Worm (Caenorhabditis elegans) whole organism, L1 larva: ENCODE measurements around the gene F26G1.3.

Experiments used
- C04F5.9 ChIP-seq: sonication (generic microtip); optimal IDR thresholded peaks from 2 replicates; lab custom pipeline; 2016; ENCODE audit warnings: missing genetic modification characterization, missing compliant biosample characterization
- C16A3.4 ChIP-seq: fragments of 150-350 bp; optimal IDR thresholded peaks from 2 replicates; lab custom pipeline; 2014; ENCODE audit warnings: missing biosample characterization, missing genetic modification characterization
- C34B4.2 ChIP-seq: sonication (generic microtip); optimal IDR thresholded peaks from 2 replicates; lab custom pipeline; 2017; ENCODE audit warnings: mild to moderate bottlenecking, missing genetic modification characterization, missing compliant biosample characterization
- F16B12.6 ChIP-seq: fragments of 150-350 bp; optimal IDR thresholded peaks from 2 replicates; lab custom pipeline; 2014; ENCODE audit warnings: missing biosample characterization, missing genetic modification characterization
- aha-1 ChIP-seq: fragments of 150-350 bp; optimal IDR thresholded peaks from 2 replicates; lab custom pipeline; 2014; ENCODE audit warnings: missing biosample characterization, missing genetic modification characterization
- alr-1 ChIP-seq: fragments of 200-800 bp; sonication (Bioruptor generic); optimal IDR thresholded peaks from 2 replicates; lab custom pipeline; 2018; ENCODE audit warnings: borderline replicate concordance, mild to moderate bottlenecking, missing genetic modification characterization, missing compliant biosample characterization
- aly-2 ChIP-seq: fragments of 150-350 bp; optimal IDR thresholded peaks from 2 replicates; lab custom pipeline; 2014; ENCODE audit warnings: missing biosample characterization, missing genetic modification characterization
- ama-1 ChIP-seq: fragments of 150-350 bp; optimal IDR thresholded peaks from 2 replicates; lab custom pipeline; 2014
- blmp-1 ChIP-seq: fragments of 150-350 bp; optimal IDR thresholded peaks from 2 replicates; lab custom pipeline; 2014; ENCODE audit warnings: missing biosample characterization, missing genetic modification characterization
- ceh-63 ChIP-seq: fragments of 200-800 bp; sonication (Bioruptor generic); optimal IDR thresholded peaks from 2 replicates; lab custom pipeline; 2018; ENCODE audit warnings: mild to moderate bottlenecking, missing genetic modification characterization, missing compliant biosample characterization
- ceh-88 ChIP-seq: fragments of 200-800 bp; sonication (Bioruptor generic); IDR thresholded peaks from 2 replicates; pipeline ENCODE4 v1.3.6; 2022; ENCODE audit warnings: missing genetic modification characterization, missing compliant biosample characterization
- dsc-1 ChIP-seq: sonication (generic microtip); optimal IDR thresholded peaks from 2 replicates; lab custom pipeline; 2016; ENCODE audit warnings: mild to moderate bottlenecking, missing genetic modification characterization, missing compliant biosample characterization
- efl-3 ChIP-seq: fragments of 200-800 bp; sonication (Bioruptor generic); optimal IDR thresholded peaks from 2 replicates; lab custom pipeline; 2018; ENCODE audit warnings: mild to moderate bottlenecking, missing genetic modification characterization, missing compliant biosample characterization
- egl-13 ChIP-seq: sonication (generic microtip); optimal IDR thresholded peaks from 2 replicates; lab custom pipeline; 2016; ENCODE audit warnings: missing genotype, missing genetic modification reagents, missing genetic modification characterization, missing compliant biosample characterization
- elt-2 ChIP-seq: sonication (generic microtip); optimal IDR thresholded peaks from 2 replicates; lab custom pipeline; 2016; ENCODE audit warnings: missing genetic modification characterization, mild to moderate bottlenecking, inconsistent platforms, missing compliant biosample characterization, missing genetic modification reagents
- elt-3 ChIP-seq, 6 experiments: fragments of 150-350 bp in 1 of 6; sonication (generic microtip); optimal IDR thresholded peaks; 2 replicates each; lab custom pipeline; 2017 to 2018; ENCODE audit warnings: missing biosample characterization in 6 of 6, missing genetic modification characterization in 6 of 6, inconsistent platforms in 1 of 6
- fkh-10 ChIP-seq: sonication (generic microtip); optimal IDR thresholded peaks from 2 replicates; lab custom pipeline; 2017; ENCODE audit warnings: missing biosample characterization, missing genetic modification reagents, missing genetic modification characterization
- fos-1 ChIP-seq: fragments of 150-350 bp; optimal IDR thresholded peaks from 2 replicates; lab custom pipeline; 2014; ENCODE audit warnings: missing biosample characterization, missing genetic modification characterization
- grh-1 ChIP-seq: fragments of 200-800 bp; sonication (Bioruptor generic); IDR thresholded peaks from 2 replicates; pipeline ENCODE4 v1.3.6; 2022; ENCODE audit warnings: missing genetic modification reagents, missing genetic modification characterization, missing compliant biosample characterization
- hlh-4 ChIP-seq: sonication (generic microtip); optimal IDR thresholded peaks from 2 replicates; lab custom pipeline; 2016; ENCODE audit warnings: mild to moderate bottlenecking, missing genetic modification characterization, missing compliant biosample characterization
- irx-1 ChIP-seq: sonication (generic microtip); optimal IDR thresholded peaks from 2 replicates; lab custom pipeline; 2016; ENCODE audit warnings: missing genetic modification characterization, missing compliant biosample characterization
- isw-1 ChIP-seq: fragments of 200-800 bp; sonication (Bioruptor generic); IDR thresholded peaks from 2 replicates; pipeline ENCODE4 v1.3.6; 2022; ENCODE audit warnings: missing genetic modification characterization, missing compliant biosample characterization
- jun-1 ChIP-seq: fragments of 150-350 bp; optimal IDR thresholded peaks from 2 replicates; lab custom pipeline; 2014; ENCODE audit warnings: missing biosample characterization, missing genetic modification reagents, missing genetic modification characterization
- lin-15B ChIP-seq: fragments of 150-350 bp; sonication (generic microtip); optimal IDR thresholded peaks from 3 replicates; lab custom pipeline; 2014; ENCODE audit warnings: missing biosample characterization, missing genetic modification characterization
- lsy-2 ChIP-seq, 2 experiments: fragments of 150-350 bp; optimal IDR thresholded peaks; 2 replicates each; lab custom pipeline; 2014; ENCODE audit warnings: missing biosample characterization in 2 of 2, missing genetic modification characterization in 2 of 2
- mef-2 ChIP-seq: fragments of 150-350 bp; optimal IDR thresholded peaks from 2 replicates; lab custom pipeline; 2014; ENCODE audit warnings: missing biosample characterization, missing genetic modification characterization
- mep-1 ChIP-seq: fragments of 150-350 bp; optimal IDR thresholded peaks from 2 replicates; lab custom pipeline; 2014; ENCODE audit warnings: missing biosample characterization, missing genetic modification characterization
- nhr-11 ChIP-seq: fragments of 150-350 bp; optimal IDR thresholded peaks from 2 replicates; lab custom pipeline; 2014; ENCODE audit warnings: missing biosample characterization, missing genetic modification characterization
- nhr-237 ChIP-seq: fragments of 150-350 bp; optimal IDR thresholded peaks from 2 replicates; lab custom pipeline; 2014; ENCODE audit warnings: missing biosample characterization, missing genetic modification characterization
- nhr-28 ChIP-seq: fragments of 150-350 bp; optimal IDR thresholded peaks from 2 replicates; lab custom pipeline; 2014; ENCODE audit warnings: missing biosample characterization, missing genetic modification characterization
- nhr-47 ChIP-seq: sonication (generic microtip); optimal IDR thresholded peaks from 2 replicates; lab custom pipeline; 2016; ENCODE audit warnings: mild to moderate bottlenecking, missing genetic modification characterization, moderate library complexity, missing compliant biosample characterization
- nhr-71 ChIP-seq: sonication (generic microtip); optimal IDR thresholded peaks from 2 replicates; lab custom pipeline; 2016; ENCODE audit warnings: mild to moderate bottlenecking, missing genetic modification characterization, moderate library complexity, missing compliant biosample characterization
- nhr-76 ChIP-seq: sonication (generic microtip); optimal IDR thresholded peaks from 2 replicates; lab custom pipeline; 2017; ENCODE audit warnings: missing biosample characterization, missing genetic modification characterization
- nhr-84 ChIP-seq: sonication (generic microtip); optimal IDR thresholded peaks from 2 replicates; lab custom pipeline; 2017; ENCODE audit warnings: missing biosample characterization, missing genetic modification characterization
- nhr-85 ChIP-seq: sonication (generic microtip); peaks from one replicate; lab custom pipeline; 2016; ENCODE audit warnings: missing genetic modification characterization, inconsistent platforms, missing compliant biosample characterization
- nhr-90 ChIP-seq: sonication (generic microtip); optimal IDR thresholded peaks from 2 replicates; lab custom pipeline; 2016; ENCODE audit warnings: mild to moderate bottlenecking, missing genetic modification characterization, missing compliant biosample characterization; ENCODE audit not compliant: poor library complexity
- pag-3 ChIP-seq: sonication (generic microtip); optimal IDR thresholded peaks from 2 replicates; lab custom pipeline; 2017; ENCODE audit warnings: missing genetic modification characterization, mild to moderate bottlenecking, missing compliant biosample characterization, antibody characterized with exemption, borderline replicate concordance; ENCODE audit not compliant: insufficient read depth
- pax-3 ChIP-seq: fragments of 200-800 bp; sonication (Bioruptor generic); optimal IDR thresholded peaks from 2 replicates; lab custom pipeline; 2018; ENCODE audit warnings: mild to moderate bottlenecking, missing genetic modification characterization, moderate library complexity, missing compliant biosample characterization
- pqm-1 ChIP-seq: sonication (generic microtip); optimal IDR thresholded peaks from 3 replicates; lab custom pipeline; 2017; ENCODE audit warnings: missing biosample characterization, missing genetic modification characterization
- rnt-1 ChIP-seq: sonication (generic microtip); optimal IDR thresholded peaks from 2 replicates; lab custom pipeline; 2016; ENCODE audit warnings: mild to moderate bottlenecking, missing genetic modification characterization, moderate library complexity, missing compliant biosample characterization
- skn-1 ChIP-seq: fragments of 150-350 bp; optimal IDR thresholded peaks from 2 replicates; lab custom pipeline; 2014; ENCODE audit warnings: missing biosample characterization, missing genetic modification characterization
- snpc-4 ChIP-seq: fragments of 150-350 bp; optimal IDR thresholded peaks from 2 replicates; lab custom pipeline; 2014; ENCODE audit warnings: missing biosample characterization, missing genetic modification characterization
- snu-23 ChIP-seq: sonication (generic microtip); optimal IDR thresholded peaks from 2 replicates; lab custom pipeline; 2016; ENCODE audit warnings: missing genetic modification characterization, missing compliant biosample characterization
- sox-4 ChIP-seq: sonication (generic microtip); optimal IDR thresholded peaks from 2 replicates; lab custom pipeline; 2016; ENCODE audit warnings: missing genetic modification characterization, missing compliant biosample characterization
- sptf-1 ChIP-seq: fragments of 150-350 bp; optimal IDR thresholded peaks from 2 replicates; lab custom pipeline; 2014; ENCODE audit warnings: missing biosample characterization, missing genetic modification characterization
- sup-37 ChIP-seq: fragments of 200-800 bp; sonication (Bioruptor generic); optimal IDR thresholded peaks from 2 replicates; lab custom pipeline; 2018; ENCODE audit warnings: mild to moderate bottlenecking, missing genetic modification characterization, missing compliant biosample characterization
- unc-130 ChIP-seq: fragments of 150-350 bp; optimal IDR thresholded peaks from 2 replicates; lab custom pipeline; 2017; ENCODE audit warnings: missing biosample characterization, missing genetic modification characterization, inconsistent platforms
- unc-86 ChIP-seq: sonication (generic microtip); optimal IDR thresholded peaks from 2 replicates; lab custom pipeline; 2016; ENCODE audit warnings: missing genetic modification characterization, missing compliant biosample characterization
- unc-98 ChIP-seq: fragments of 200-800 bp; sonication (Bioruptor generic); IDR thresholded peaks from 2 replicates; pipeline ENCODE4 v1.3.6; 2022; ENCODE audit warnings: missing genetic modification characterization, missing compliant biosample characterization
- vab-15 ChIP-seq: sonication (generic microtip); optimal IDR thresholded peaks from 2 replicates; lab custom pipeline; 2017; ENCODE audit warnings: missing genotype, mild to moderate bottlenecking, missing genetic modification characterization, missing compliant biosample characterization
- xbp-1 ChIP-seq: sonication (generic microtip); optimal IDR thresholded peaks from 2 replicates; lab custom pipeline; 2016; ENCODE audit warnings: missing genetic modification characterization, missing compliant biosample characterization
- zag-1 ChIP-seq: fragments of 150-350 bp; optimal IDR thresholded peaks from 2 replicates; lab custom pipeline; 2014; ENCODE audit warnings: missing biosample characterization, missing genetic modification characterization
- zip-4 ChIP-seq: fragments of 200-800 bp; sonication (Bioruptor generic); optimal IDR thresholded peaks from 2 replicates; lab custom pipeline; 2018; ENCODE audit warnings: mild to moderate bottlenecking, missing genetic modification characterization, moderate library complexity, missing compliant biosample characterization
- ztf-11 ChIP-seq, 2 experiments: sonication (generic microtip); optimal IDR thresholded peaks; 2 replicates each; lab custom pipeline; 2016 to 2017; ENCODE audit warnings: missing genetic modification characterization in 2 of 2, missing biosample characterization in 1 of 2, missing compliant biosample characterization in 1 of 2
- ztf-4 ChIP-seq: fragments of 150-350 bp; optimal IDR thresholded peaks from 2 replicates; lab custom pipeline; 2014; ENCODE audit warnings: missing biosample characterization, missing genetic modification characterization

F26G1.3 gene

DNA sequence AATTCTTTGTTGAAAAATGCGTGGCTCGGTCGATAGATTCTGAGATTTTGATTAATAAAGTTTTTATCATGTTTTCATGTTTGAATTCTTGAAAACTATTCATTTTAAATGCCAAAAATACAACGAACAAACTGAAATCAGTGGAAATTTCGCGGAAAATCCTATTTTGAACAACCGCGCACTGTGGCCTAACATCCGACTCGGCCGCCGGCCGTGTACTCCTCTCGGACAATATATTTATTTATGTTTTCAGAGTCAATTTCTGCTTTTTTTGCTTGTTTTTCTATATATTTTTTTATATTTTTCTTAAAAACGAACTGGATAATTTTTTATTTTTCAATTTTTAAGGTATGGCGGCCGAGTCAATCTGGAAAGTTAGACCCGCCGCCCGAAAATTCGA lies 32.7 kb downstream of the F26G1.3 start, which contains the start of gene F26G1.1 (continued):
- TF ChIP-seq fkh-10 (GFP tag; lab: Kevin White, UChicago): no peak
- peak; percentile 72 for TF ChIP-seq isw-1 (GFP tag; lab: Robert Waterston, UW)
- TF ChIP-seq nhr-28: no peak
- peak; percentile 35; the same call in 1 of the 2 replicates for TF ChIP-seq ceh-88
- TF ChIP-seq unc-130 (tag; lab: Kevin White, UChicago): peak; percentile 54
- peak; percentile 92 for TF ChIP-seq elt-2
- no peak for TF ChIP-seq mef-2 (tag; lab: Kevin White, UChicago)
- peak; percentile 71 for TF ChIP-seq skn-1 (tag; lab: Kevin White, UChicago)
- TF ChIP-seq nhr-76 (tag; lab: Kevin White, UChicago): no peak
- peak; percentile 79 for TF ChIP-seq grh-1
- no peak for TF ChIP-seq pag-3 (tag; lab: Kevin White, UChicago)
- TF ChIP-seq nhr-84 (tag; lab: Kevin White, UChicago): no peak
- no peak for TF ChIP-seq elt-3 (tag; optimal IDR thresholded peaks at IDR 0.05; lab: Kevin White, UChicago)
- TF ChIP-seq unc-98: peak; percentile 82
- TF ChIP-seq nhr-85 (tag; lab: Kevin White, UChicago): peak; percentile 90
- peak; percentile 27 for TF ChIP-seq efl-3 (GFP tag; lab: Kevin White, UChicago)
- no peak for TF ChIP-seq ztf-4 (tag; lab: Kevin White, UChicago)
- TF ChIP-seq dsc-1 (tag; lab: Kevin White, UChicago): peak; percentile 90
- no peak for TF ChIP-seq ama-1 (lab: Kevin White, UChicago)
- TF ChIP-seq lsy-2 (tag; optimal IDR thresholded peaks at IDR 0.05; lab: Kevin White, UChicago): peak; percentile 67 to 74
- peak; percentile 74 for TF ChIP-seq C04F5.9 (tag; lab: Kevin White, UChicago)
- peak; percentile 90 for TF ChIP-seq pax-3 (tag; lab: Kevin White, UChicago)
- peak; percentile 98 for TF ChIP-seq rnt-1 (tag; lab: Kevin White, UChicago)
- peak; percentile 56 for TF ChIP-seq zip-4 (GFP tag; lab: Kevin White, UChicago)
- no peak for TF ChIP-seq aly-2
- TF ChIP-seq ceh-63 (GFP tag; lab: Kevin White, UChicago): no peak
- peak; percentile 96 for TF ChIP-seq irx-1 (tag; lab: Kevin White, UChicago)
- TF ChIP-seq egl-13 (tag; lab: Kevin White, UChicago): peak; percentile 92
- TF ChIP-seq vab-15 (tag; lab: Kevin White, UChicago): no peak
- no peak for TF ChIP-seq mep-1 (tag; lab: Kevin White, UChicago)
- peak; percentile 37 for TF ChIP-seq C34B4.2 (tag; lab: Kevin White, UChicago)
- TF ChIP-seq sup-37: peak; percentile 61
- TF ChIP-seq jun-1: no peak
- peak; percentile 93 for TF ChIP-seq nhr-90 (tag; lab: Kevin White, UChicago)
- TF ChIP-seq unc-86 (tag; lab: Kevin White, UChicago): peak; percentile 69
- TF ChIP-seq xbp-1: peak; percentile 78
- TF ChIP-seq snu-23: peak; percentile 66
- TF ChIP-seq aha-1 (tag; lab: Kevin White, UChicago): no peak
- no peak for TF ChIP-seq nhr-237 (tag; lab: Kevin White, UChicago)
- TF ChIP-seq fos-1 (tag; lab: Kevin White, UChicago): peak; percentile 18
- no peak for TF ChIP-seq pqm-1 (tag; lab: Kevin White, UChicago)
- TF ChIP-seq alr-1 (tag; lab: Kevin White, UChicago): no peak
- TF ChIP-seq ztf-11 (tag; optimal IDR thresholded peaks at IDR 0.05; lab: Kevin White, UChicago): peak in 1 of 2 experiments; percentile 94
- TF ChIP-seq zag-1 (tag; lab: Kevin White, UChicago): no peak
- TF ChIP-seq lin-15B (tag; lab: Kevin White, UChicago): no peak
- TF ChIP-seq snpc-4 (tag; lab: Kevin White, UChicago): peak; percentile 30
- TF ChIP-seq nhr-71 (tag; lab: Kevin White, UChicago): peak; percentile 85
- TF ChIP-seq blmp-1 (tag; lab: Kevin White, UChicago): peak; percentile 46
- TF ChIP-seq sox-4 (tag; lab: Kevin White, UChicago): peak; percentile 84
- peak; percentile 79 for TF ChIP-seq hlh-4 (tag; lab: Kevin White, UChicago)
- TF ChIP-seq nhr-11: no peak
- TF ChIP-seq C16A3.4: peak; percentile 12
- TF ChIP-seq F16B12.6 (tag; lab: Kevin White, UChicago): peak; percentile 50
- TF ChIP-seq sptf-1 (tag; lab: Kevin White, UChicago): no peak
- peak; percentile 89 for TF ChIP-seq nhr-47 (tag; lab: Kevin White, UChicago)
